Worm (Caenorhabditis elegans) whole organism, L4 larva: ENCODE results near the gene K10B4.3.

Source experiments
- F10B5.3 ChIP-seq: sonication (generic microtip); optimal IDR thresholded peaks from 2 replicates; lab custom pipeline; 2016; ENCODE audit warnings: mild to moderate bottlenecking, missing genetic modification characterization, missing compliant biosample characterization
- T20F7.1 ChIP-seq: fragments of 200-800 bp; sonication (Bioruptor generic); optimal IDR thresholded peaks from 2 replicates; lab custom pipeline; 2018; ENCODE audit warnings: mild to moderate bottlenecking, missing genetic modification characterization, missing compliant biosample characterization
- ZK337.2 ChIP-seq: fragments of 200-800 bp; sonication (Bioruptor generic); IDR thresholded peaks from 2 replicates; pipeline ENCODE4 v1.3.6; 2022; ENCODE audit warnings: missing genetic modification reagents, missing genetic modification characterization, missing compliant biosample characterization
- ZK546.5 ChIP-seq, 2 experiments: sonication (generic microtip); optimal IDR thresholded peaks; 2 replicates each; lab custom pipeline; 2017; ENCODE audit warnings: missing biosample characterization in 2 of 2, missing genetic modification characterization in 2 of 2
- aha-1 ChIP-seq: fragments of 150-350 bp; peaks from one replicate; lab custom pipeline; 2014; ENCODE audit warnings: missing biosample characterization, missing genetic modification characterization
- aly-2 ChIP-seq: sonication (generic microtip); optimal IDR thresholded peaks from 2 replicates; lab custom pipeline; 2018; ENCODE audit warnings: missing biosample characterization, missing genetic modification characterization
- ama-1 ChIP-seq: fragments of 150-350 bp; optimal IDR thresholded peaks from 2 replicates; lab custom pipeline; 2014; ENCODE audit warnings: inconsistent platforms, mixed read lengths
- attf-4 ChIP-seq: sonication (generic microtip); optimal IDR thresholded peaks from 3 replicates; lab custom pipeline; 2017; ENCODE audit warnings: missing biosample characterization, missing genetic modification characterization
- ceh-44 ChIP-seq: fragments of 200-800 bp; sonication (Bioruptor generic); IDR thresholded peaks from 2 replicates; pipeline ENCODE4 v1.3.6; 2022; ENCODE audit warnings: missing genetic modification reagents, missing genetic modification characterization, missing compliant biosample characterization
- ceh-82 ChIP-seq: sonication (generic microtip); optimal IDR thresholded peaks from 2 replicates; lab custom pipeline; 2017; ENCODE audit warnings: missing biosample characterization, missing genetic modification characterization
- ctbp-1 ChIP-seq: fragments of 200-800 bp; sonication (Bioruptor generic); IDR thresholded peaks from 2 replicates; pipeline ENCODE4 v1.3.6; 2022; ENCODE audit warnings: missing genetic modification reagents, missing genetic modification characterization, missing compliant biosample characterization
- dmd-6 ChIP-seq: fragments of 200-800 bp; sonication (Bioruptor generic); IDR thresholded peaks from 2 replicates; pipeline ENCODE4 v1.3.6; 2022; ENCODE audit warnings: missing genetic modification reagents, missing genetic modification characterization, missing compliant biosample characterization
- dpl-1 ChIP-seq: fragments of 150-350 bp; optimal IDR thresholded peaks from 2 replicates; lab custom pipeline; 2014; ENCODE audit warnings: missing biosample characterization, missing genetic modification reagents, missing genetic modification characterization
- duxl-1 ChIP-seq: sonication (generic microtip); optimal IDR thresholded peaks from 2 replicates; lab custom pipeline; 2016; ENCODE audit warnings: mild to moderate bottlenecking, missing genetic modification characterization, moderate library complexity, missing compliant biosample characterization; ENCODE audit not compliant: poor library complexity
- dve-1 ChIP-seq: sonication (generic microtip); optimal IDR thresholded peaks from 2 replicates; lab custom pipeline; 2017; ENCODE audit warnings: antibody characterized with exemption, mild to moderate bottlenecking, missing genetic modification characterization, missing compliant biosample characterization; ENCODE audit not compliant: insufficient read depth
- egl-27 ChIP-seq: sonication (generic microtip); optimal IDR thresholded peaks from 3 replicates; lab custom pipeline; 2017; ENCODE audit warnings: missing biosample characterization, missing genetic modification reagents, missing genetic modification characterization
- fkh-10 ChIP-seq: fragments of 150-350 bp; optimal IDR thresholded peaks from 2 replicates; lab custom pipeline; 2014; ENCODE audit warnings: missing biosample characterization, missing genetic modification reagents, missing genetic modification characterization
- gei-8 ChIP-seq: fragments of 200-800 bp; sonication (Bioruptor generic); optimal IDR thresholded peaks from 2 replicates; lab custom pipeline; 2018; ENCODE audit warnings: mild to moderate bottlenecking, missing genetic modification characterization, missing compliant biosample characterization
- hlh-11 ChIP-seq: fragments of 200-800 bp; sonication (Bioruptor generic); optimal IDR thresholded peaks from 2 replicates; lab custom pipeline; 2018; ENCODE audit warnings: mild to moderate bottlenecking, missing genetic modification characterization, missing compliant biosample characterization
- hlh-30 ChIP-seq: sonication (generic microtip); optimal IDR thresholded peaks from 2 replicates; lab custom pipeline; 2017; ENCODE audit warnings: antibody characterized with exemption, mild to moderate bottlenecking, missing genetic modification characterization, missing compliant biosample characterization; ENCODE audit not compliant: insufficient read depth
- hmg-1.1 ChIP-seq: fragments of 200-800 bp; sonication (Bioruptor generic); IDR thresholded peaks from 2 replicates; pipeline ENCODE4 v1.3.6; 2022; ENCODE audit warnings: missing genetic modification reagents, missing genetic modification characterization, missing compliant biosample characterization
- lin-15B ChIP-seq: fragments of 150-350 bp; sonication (generic microtip); optimal IDR thresholded peaks from 3 replicates; lab custom pipeline; 2014; ENCODE audit warnings: missing biosample characterization, missing genetic modification characterization
- lin-29 ChIP-seq: fragments of 200-800 bp; sonication (Bioruptor generic); IDR thresholded peaks from 2 replicates; pipeline ENCODE4 v1.3.6; 2022; ENCODE audit warnings: missing genetic modification reagents, missing genetic modification characterization, missing compliant biosample characterization
- lin-38 ChIP-seq: fragments of 200-800 bp; sonication (Bioruptor generic); IDR thresholded peaks from 2 replicates; pipeline ENCODE4 v1.3.6; 2022; ENCODE audit warnings: missing genetic modification reagents, missing genetic modification characterization, missing compliant biosample characterization
- lin-39 ChIP-seq: fragments of 150-350 bp; optimal IDR thresholded peaks from 2 replicates; lab custom pipeline; 2014; ENCODE audit warnings: missing biosample characterization, missing genetic modification reagents, missing genetic modification characterization
- lsy-2 ChIP-seq, 2 experiments: fragments of 150-350 bp in 1 of 2; sonication (generic microtip) in 1 of 2; optimal IDR thresholded peaks; 2 replicates each; lab custom pipeline; 2014 to 2017; ENCODE audit warnings: missing biosample characterization in 2 of 2, missing genetic modification characterization in 2 of 2
- mdt-29 ChIP-seq: fragments of 200-800 bp; sonication (Bioruptor generic); IDR thresholded peaks from 2 replicates; pipeline ENCODE4 v1.3.6; 2022; ENCODE audit warnings: missing genetic modification reagents, missing genetic modification characterization, missing compliant biosample characterization
- nhr-11 ChIP-seq: fragments of 150-350 bp; optimal IDR thresholded peaks from 2 replicates; lab custom pipeline; 2014; ENCODE audit warnings: missing biosample characterization, missing genetic modification characterization
- nhr-237 ChIP-seq: sonication (generic microtip); optimal IDR thresholded peaks from 2 replicates; lab custom pipeline; 2017; ENCODE audit warnings: missing biosample characterization, missing genetic modification characterization
- nhr-25 ChIP-seq: sonication (generic microtip); optimal IDR thresholded peaks from 2 replicates; lab custom pipeline; 2017; ENCODE audit warnings: missing genetic modification characterization, mild to moderate bottlenecking, missing compliant biosample characterization, antibody characterized with exemption, moderate library complexity, borderline replicate concordance; ENCODE audit not compliant: insufficient read depth
- nhr-28 ChIP-seq: fragments of 150-350 bp; optimal IDR thresholded peaks from 2 replicates; lab custom pipeline; 2014; ENCODE audit warnings: missing biosample characterization, missing genetic modification characterization
- nhr-76 ChIP-seq: fragments of 150-350 bp; optimal IDR thresholded peaks from 2 replicates; lab custom pipeline; 2014; ENCODE audit warnings: missing biosample characterization, missing genetic modification characterization
- rbr-2 ChIP-seq: sonication (generic microtip); optimal IDR thresholded peaks from 2 replicates; lab custom pipeline; 2016; ENCODE audit warnings: missing genotype, missing genetic modification characterization, missing compliant biosample characterization
- saeg-2 ChIP-seq: fragments of 200-800 bp; sonication (Bioruptor generic); IDR thresholded peaks from 2 replicates; pipeline ENCODE4 v1.3.6; 2022; ENCODE audit warnings: missing genetic modification reagents, missing genetic modification characterization, missing compliant biosample characterization
- sdz-12 ChIP-seq: fragments of 200-800 bp; sonication (Bioruptor generic); optimal IDR thresholded peaks from 2 replicates; lab custom pipeline; 2018; ENCODE audit warnings: mild to moderate bottlenecking, missing genetic modification characterization, missing compliant biosample characterization
- skn-1 ChIP-seq: fragments of 150-350 bp; optimal IDR thresholded peaks from 2 replicates; lab custom pipeline; 2014; ENCODE audit warnings: missing biosample characterization, missing genetic modification characterization
- spr-1 ChIP-seq: sonication (generic microtip); optimal IDR thresholded peaks from 2 replicates; lab custom pipeline; 2016; ENCODE audit warnings: mild to moderate bottlenecking, missing genetic modification characterization, missing compliant biosample characterization
- unc-39 ChIP-seq: sonication (generic microtip); optimal IDR thresholded peaks from 2 replicates; lab custom pipeline; 2017; ENCODE audit warnings: missing biosample characterization, missing genetic modification characterization
- unc-62 ChIP-seq, 3 experiments: fragments of 150-350 bp in 1 of 3; sonication (generic microtip); optimal IDR thresholded peaks in 2 of 3; peaks in 1 of 3; 1 replicate in 1 of 3; 2 replicates in 2 of 3; lab custom pipeline; 2014 to 2017; ENCODE audit warnings: missing biosample characterization in 3 of 3, missing genetic modification characterization in 3 of 3, missing genetic modification reagents in 3 of 3, missing genotype in 1 of 3
- vab-7 ChIP-seq: fragments of 200-800 bp; sonication (Bioruptor generic); IDR thresholded peaks from 2 replicates; pipeline ENCODE4 v1.3.6; 2022; ENCODE audit warnings: missing genetic modification reagents, missing genetic modification characterization, missing compliant biosample characterization
- zip-2 ChIP-seq: fragments of 150-350 bp; optimal IDR thresholded peaks from 2 replicates; lab custom pipeline; 2014; ENCODE audit warnings: missing biosample characterization, missing genetic modification characterization
- ztf-11 ChIP-seq: fragments of 150-350 bp; optimal IDR thresholded peaks from 2 replicates; lab custom pipeline; 2014; ENCODE audit warnings: missing biosample characterization, missing genetic modification characterization
- ztf-7 ChIP-seq: fragments of 150-350 bp; optimal IDR thresholded peaks from 2 replicates; lab custom pipeline; 2014; ENCODE audit warnings: missing biosample characterization, missing genetic modification characterization

K10B4.3 gene

ce11 chrII:155904-156303 lies 34.9 kb upstream of the K10B4.3 start, which contains the start of gene mrpl-28 (continued):
- 0 out of 2 replicates have a peak, but pooled peaks have one; percentile 47 for TF ChIP-seq lin-29
- no peak for TF ChIP-seq aly-2 (tag; lab: Kevin White, UChicago)
- TF ChIP-seq hlh-30 (tag; lab: Kevin White, UChicago): peak; percentile 81
- TF ChIP-seq spr-1 (tag; lab: Kevin White, UChicago): peak; percentile 71
- TF ChIP-seq dmd-6 (GFP tag; lab: Robert Waterston, UW): peak; percentile 80
- TF ChIP-seq ztf-11: no peak
- peak; percentile 72 for TF ChIP-seq ctbp-1
- no peak for TF ChIP-seq egl-27 (tag; lab: Kevin White, UChicago)
- peak; percentile 97 for TF ChIP-seq dpl-1 (GFP tag; lab: Kevin White, UChicago)
- no peak for TF ChIP-seq nhr-237 (tag; lab: Kevin White, UChicago)
- TF ChIP-seq T20F7.1: peak; percentile 88
- TF ChIP-seq lin-39 (tag; lab: Kevin White, UChicago): no peak
- TF ChIP-seq nhr-28 (tag; lab: Kevin White, UChicago): peak; percentile 72
- peak; percentile 54 for TF ChIP-seq ama-1
- TF ChIP-seq lin-15B: peak; percentile 87
- 0 out of 2 replicates have a peak, but pooled peaks have one; percentile 19 for TF ChIP-seq vab-7
- TF ChIP-seq gei-8 (GFP tag; lab: Kevin White, UChicago): no peak
- no peak for TF ChIP-seq zip-2 (tag; lab: Kevin White, UChicago)
- TF ChIP-seq lin-38 (GFP tag; lab: Robert Waterston, UW): peak; percentile 99
- TF ChIP-seq sdz-12 (GFP tag; lab: Kevin White, UChicago): no peak
- TF ChIP-seq nhr-76 (tag; lab: Kevin White, UChicago): no peak
- TF ChIP-seq saeg-2 (GFP tag; lab: Robert Waterston, UW): no peak
- no peak for TF ChIP-seq mdt-29 (GFP tag; lab: Robert Waterston, UW)
- TF ChIP-seq F10B5.3 (tag; lab: Kevin White, UChicago): peak; percentile 77
- peak; percentile 86 for TF ChIP-seq nhr-11 (tag; lab: Kevin White, UChicago)
- TF ChIP-seq attf-4: no peak
- TF ChIP-seq duxl-1: peak; percentile 87
- TF ChIP-seq nhr-25: peak; percentile 36
- no peak for TF ChIP-seq ceh-44
- TF ChIP-seq hlh-11: peak; percentile 81
- TF ChIP-seq ZK546.5 (tag; optimal IDR thresholded peaks at IDR 0.05; lab: Kevin White, UChicago): no peak
- no peak for TF ChIP-seq skn-1
- no peak for TF ChIP-seq ceh-82 (tag; lab: Kevin White, UChicago)
- TF ChIP-seq dve-1: peak; percentile 92
- TF ChIP-seq fkh-10 (GFP tag; lab: Kevin White, UChicago): peak; percentile 78
- peak; percentile 60 to 95 for TF ChIP-seq lsy-2 (tag; optimal IDR thresholded peaks at IDR 0.05; lab: Kevin White, UChicago)

- TF ChIP-seq unc-39 (tag; lab: Kevin White, UChicago): no peak
- no peak for TF ChIP-seq rbr-2
- TF ChIP-seq aha-1 (tag; lab: Kevin White, UChicago): peak; percentile 12
- no peak for TF ChIP-seq nhr-76 (tag; lab: Kevin White, UChicago)
- no peak for TF ChIP-seq T20F7.1
Measured at ce11 chrII:152283-152682, 31.3 kb upstream of the K10B4.3 start, which contains the start of gene T25D3.3. TSS of gene T25D3.3 (plus strand) at chrII:152583.

- no peak for TF ChIP-seq ZK337.2 (GFP tag; lab: Robert Waterston, UW)
- no peak for TF ChIP-seq sdz-12 (GFP tag; lab: Kevin White, UChicago)
- no peak for TF ChIP-seq fkh-10 (GFP tag; lab: Kevin White, UChicago)
- TF ChIP-seq hmg-1.1 (GFP tag; lab: Robert Waterston, UW): no peak
- no peak for TF ChIP-seq ztf-7 (tag; lab: Kevin White, UChicago)
- peak in 1 of 2 experiments; percentile 95 for TF ChIP-seq unc-62 (GFP tag; optimal IDR thresholded peaks at IDR 0.05 in 1 of 2; lab: Kevin White, UChicago)
- no peak for TF ChIP-seq unc-62 (tag; optimal IDR thresholded peaks at IDR 0.05; lab: Kevin White, UChicago)
Measured at ce11 chrII:151495-151894, 30.5 kb upstream of the K10B4.3 start.
